Fruit fly (Drosophila melanogaster): ENCODE data around the gene CG3655.

DNA sequence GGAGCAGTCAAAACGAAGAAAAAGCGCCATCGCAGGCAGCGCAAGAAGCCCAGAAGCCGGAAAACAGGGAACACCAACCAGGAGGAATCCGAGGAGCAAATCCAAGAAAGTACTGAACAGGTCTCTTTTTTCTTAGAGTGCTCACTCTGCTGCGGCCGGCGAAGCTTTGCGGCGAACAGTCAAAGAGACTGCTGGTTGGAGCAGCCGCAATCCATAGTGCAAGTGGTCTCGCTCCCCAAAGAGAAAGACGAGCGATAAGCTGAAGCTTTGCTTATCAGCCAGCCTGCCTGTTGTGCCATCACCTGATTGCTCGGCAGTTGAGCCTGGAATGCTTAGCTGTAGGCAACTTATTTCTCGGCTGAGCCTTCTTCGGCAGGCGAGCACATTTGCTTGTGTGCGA is 103.5 kb downstream of the CG3655 start, which contains the start of gene CG14630:
- TF ChIP-seq insv (optimal IDR thresholded peaks at IDR 0.05) (no peak), psq (optimal IDR thresholded peaks at IDR 0.05) (no peak)

Data from Kc167 (cell line).